Worm (Caenorhabditis elegans) whole organism, L3 larva: ENCODE measurements around the gene C16A11.5.

Source experiments
- R02D3.7 ChIP-seq: fragments of 150-350 bp; optimal IDR thresholded peaks from 2 replicates; lab custom pipeline; 2014; ENCODE audit warnings: missing biosample characterization, missing genetic modification characterization
- ZK546.5 ChIP-seq: sonication (generic microtip); optimal IDR thresholded peaks from 2 replicates; lab custom pipeline; 2017; ENCODE audit warnings: missing biosample characterization, missing genetic modification characterization
- ceh-16 ChIP-seq: sonication (generic microtip); optimal IDR thresholded peaks from 2 replicates; lab custom pipeline; 2017; ENCODE audit warnings: missing biosample characterization, missing genetic modification characterization
- ceh-82 ChIP-seq: fragments of 150-350 bp; optimal IDR thresholded peaks from 2 replicates; lab custom pipeline; 2014; ENCODE audit warnings: missing biosample characterization, missing genetic modification characterization
- ceh-9 ChIP-seq: sonication (generic microtip); optimal IDR thresholded peaks from 2 replicates; lab custom pipeline; 2018; ENCODE audit warnings: missing biosample characterization, missing genetic modification characterization
- daf-12 ChIP-seq: fragments of 150-350 bp; optimal IDR thresholded peaks from 2 replicates; lab custom pipeline; 2014; ENCODE audit warnings: missing biosample characterization, missing genetic modification reagents, missing genetic modification characterization
- egl-5 ChIP-seq: fragments of 150-350 bp; optimal IDR thresholded peaks from 2 replicates; lab custom pipeline; 2017; ENCODE audit warnings: missing biosample characterization, missing genetic modification reagents, missing genetic modification characterization, inconsistent platforms
- elt-1 ChIP-seq: fragments of 150-350 bp; optimal IDR thresholded peaks from 2 replicates; lab custom pipeline; 2014; ENCODE audit warnings: missing biosample characterization, missing genetic modification characterization
- elt-2 ChIP-seq: sonication (generic microtip); optimal IDR thresholded peaks from 2 replicates; lab custom pipeline; 2016; ENCODE audit warnings: missing genetic modification reagents, mild to moderate bottlenecking, missing genetic modification characterization, missing compliant biosample characterization
- elt-3 ChIP-seq, 3 experiments: fragments of 150-350 bp in 1 of 3; sonication (generic microtip) in 2 of 3; optimal IDR thresholded peaks; 2 replicates in 2 of 3; 4 replicates in 1 of 3; lab custom pipeline; 2014 to 2017; ENCODE audit warnings: missing biosample characterization in 3 of 3, missing genetic modification characterization in 3 of 3
- eor-1 ChIP-seq, 2 experiments: fragments of 150-350 bp; optimal IDR thresholded peaks; 2 replicates each; lab custom pipeline; 2014 to 2018; ENCODE audit warnings: missing biosample characterization in 2 of 2, missing genetic modification characterization in 2 of 2
- fkh-10 ChIP-seq: sonication (generic microtip); optimal IDR thresholded peaks from 2 replicates; lab custom pipeline; 2017; ENCODE audit warnings: missing biosample characterization, missing genetic modification reagents, missing genetic modification characterization
- fos-1 ChIP-seq: fragments of 150-350 bp; optimal IDR thresholded peaks from 2 replicates; lab custom pipeline; 2014; ENCODE audit warnings: missing biosample characterization, missing genetic modification characterization
- hmg-11 ChIP-seq: sonication (generic microtip); optimal IDR thresholded peaks from 2 replicates; lab custom pipeline; 2016; ENCODE audit warnings: missing genetic modification characterization, missing compliant biosample characterization
- jun-1 ChIP-seq: fragments of 150-350 bp; optimal IDR thresholded peaks from 2 replicates; lab custom pipeline; 2014; ENCODE audit warnings: missing biosample characterization, missing genetic modification reagents, missing genetic modification characterization
- lin-15B ChIP-seq: fragments of 150-350 bp; optimal IDR thresholded peaks from 2 replicates; lab custom pipeline; 2014; ENCODE audit warnings: missing biosample characterization, missing genetic modification characterization
- mdl-1 ChIP-seq: fragments of 150-350 bp; optimal IDR thresholded peaks from 2 replicates; lab custom pipeline; 2014; ENCODE audit warnings: missing biosample characterization, missing genetic modification characterization
- mml-1 ChIP-seq: fragments of 150-350 bp; sonication (generic microtip); optimal IDR thresholded peaks from 3 replicates; lab custom pipeline; 2014; ENCODE audit warnings: missing biosample characterization, missing genetic modification characterization
- nfya-1 ChIP-seq: sonication (generic microtip); optimal IDR thresholded peaks from 2 replicates; lab custom pipeline; 2017; ENCODE audit warnings: missing genetic modification characterization, mild to moderate bottlenecking, missing compliant biosample characterization, antibody characterized with exemption, moderate library complexity; ENCODE audit not compliant: insufficient read depth
- nhr-11 ChIP-seq: fragments of 150-350 bp; optimal IDR thresholded peaks from 2 replicates; lab custom pipeline; 2014; ENCODE audit warnings: missing biosample characterization, missing genetic modification characterization
- nhr-237 ChIP-seq: fragments of 150-350 bp; optimal IDR thresholded peaks from 2 replicates; lab custom pipeline; 2014; ENCODE audit warnings: missing biosample characterization, missing genetic modification characterization
- nhr-25 ChIP-seq: sonication (generic microtip); optimal IDR thresholded peaks from 2 replicates; lab custom pipeline; 2017; ENCODE audit warnings: missing biosample characterization, missing genetic modification characterization
- nhr-28 ChIP-seq: fragments of 150-350 bp; optimal IDR thresholded peaks from 2 replicates; lab custom pipeline; 2014; ENCODE audit warnings: missing biosample characterization, missing genetic modification characterization
- nhr-43 ChIP-seq: sonication (generic microtip); optimal IDR thresholded peaks from 2 replicates; lab custom pipeline; 2016; ENCODE audit warnings: mild to moderate bottlenecking, missing genetic modification characterization, missing compliant biosample characterization; ENCODE audit not compliant: poor library complexity, severe bottlenecking
- pha-4 ChIP-seq: fragments of 150-350 bp; optimal IDR thresholded peaks from 2 replicates; lab custom pipeline; 2014; ENCODE audit warnings: missing biosample characterization, missing genetic modification reagents, missing genetic modification characterization
- sea-2 ChIP-seq: fragments of 150-350 bp; sonication (generic microtip); optimal IDR thresholded peaks from 4 replicates; lab custom pipeline; 2014; ENCODE audit warnings: missing biosample characterization, missing genetic modification reagents, missing genetic modification characterization
- snpc-4 ChIP-seq: fragments of 150-350 bp; optimal IDR thresholded peaks from 2 replicates; lab custom pipeline; 2014; ENCODE audit warnings: missing biosample characterization, missing genetic modification characterization
- unc-62 ChIP-seq: fragments of 150-350 bp; sonication (generic microtip); optimal IDR thresholded peaks from 4 replicates; lab custom pipeline; 2014; ENCODE audit warnings: missing biosample characterization, missing genetic modification reagents, missing genetic modification characterization
- zag-1 ChIP-seq: fragments of 150-350 bp; optimal IDR thresholded peaks from 2 replicates; lab custom pipeline; 2014; ENCODE audit warnings: missing biosample characterization, missing genetic modification characterization
- ztf-11 ChIP-seq: fragments of 150-350 bp; optimal IDR thresholded peaks from 2 replicates; lab custom pipeline; 2014; ENCODE audit warnings: missing biosample characterization, missing genetic modification characterization
- ztf-4 ChIP-seq: fragments of 150-350 bp; optimal IDR thresholded peaks from 2 replicates; lab custom pipeline; 2014; ENCODE audit warnings: missing biosample characterization, missing genetic modification characterization

The C16A11.5 gene

ce11 chrII:4211113-4211512 lies 12.0 kb upstream of the C16A11.5 start, which contains the start of gene F31D5.7:
Gene F31D5.7, plus strand, starts transcription at chrII:4211413.
- TF ChIP-seq ZK546.5 (tag; lab: Kevin White, UChicago) (no peak), sea-2 (GFP tag; lab: Kevin White, UChicago) (no peak), jun-1 (no peak), nhr-11 (tag; lab: Kevin White, UChicago) (no peak), daf-12 (no peak), mml-1 (tag; lab: Kevin White, UChicago) (no peak), elt-1 (tag; lab: Kevin White, UChicago) (no peak), unc-62 (GFP tag; lab: Kevin White, UChicago) (no peak), elt-2 (tag; lab: Kevin White, UChicago) (no peak), ceh-9 (tag; lab: Kevin White, UChicago) (no peak)

ce11 chrII:4215318-4215717 lies 7.8 kb upstream of the C16A11.5 start, which contains the start of gene F31D5.2:
Gene F31D5.2, plus strand, starts transcription at chrII:4215618.
- no peak for TF ChIP-seq sea-2 (GFP tag; lab: Kevin White, UChicago)
- no peak for TF ChIP-seq R02D3.7 (tag; lab: Kevin White, UChicago)
- no peak for TF ChIP-seq ceh-16 (tag; lab: Kevin White, UChicago)
- no peak for TF ChIP-seq lin-15B (tag; lab: Kevin White, UChicago)
- TF ChIP-seq egl-5 (tag; lab: Kevin White, UChicago): no peak
- no peak for TF ChIP-seq fos-1 (tag; lab: Kevin White, UChicago)
- TF ChIP-seq nhr-28: no peak
- no peak for TF ChIP-seq nhr-11 (tag; lab: Kevin White, UChicago)
- TF ChIP-seq ztf-4: no peak
- no peak for TF ChIP-seq snpc-4 (tag; lab: Kevin White, UChicago)
- no peak for TF ChIP-seq daf-12
- no peak for TF ChIP-seq ztf-11 (tag; lab: Kevin White, UChicago)
- no peak for TF ChIP-seq nhr-43 (tag; lab: Kevin White, UChicago)
- TF ChIP-seq ceh-9 (tag; lab: Kevin White, UChicago): no peak
- no peak for TF ChIP-seq zag-1 (tag; lab: Kevin White, UChicago)
- TF ChIP-seq nhr-25 (tag; lab: Kevin White, UChicago): no peak
- no peak for TF ChIP-seq nfya-1 (tag; lab: Kevin White, UChicago)
- TF ChIP-seq pha-4 (tag; lab: Kevin White, UChicago): no peak

ce11 chrII:4219062-4219461 lies 4.0 kb upstream of the C16A11.5 start, which contains the start of gene F31D5.1:
Gene F31D5.1, plus strand, starts transcription at chrII:4219362.
- TF ChIP-seq R02D3.7 (tag; lab: Kevin White, UChicago) (no peak), elt-3 (tag; optimal IDR thresholded peaks at IDR 0.05; lab: Kevin White, UChicago) (no peak)
- TF ChIP-seq, all 47 proteins: peak for 0

ce11 chrII:4222469-4222868 lies 636 bp upstream of the C16A11.5 start:
- TF ChIP-seq R02D3.7 (tag; lab: Kevin White, UChicago) (no peak), elt-3 (tag; optimal IDR thresholded peaks at IDR 0.05; lab: Kevin White, UChicago) (no peak), eor-1 (tag; optimal IDR thresholded peaks at IDR 0.05; lab: Kevin White, UChicago) (no peak), hmg-11 (tag; lab: Kevin White, UChicago) (no peak), fkh-10 (no peak)

ce11 chrII:4226598-4227096 lies 3.5 kb downstream of the C16A11.5 start, which contains the start of gene C16A11.4:
Gene C16A11.4, plus strand, starts transcription at chrII:4227046.
- TF ChIP-seq ztf-4 (no peak), nhr-11 (tag; lab: Kevin White, UChicago) (no peak), ceh-9 (tag; lab: Kevin White, UChicago) (no peak), fos-1 (tag; lab: Kevin White, UChicago) (no peak), R02D3.7 (tag; lab: Kevin White, UChicago) (no peak), nhr-28 (no peak), pha-4 (tag; lab: Kevin White, UChicago) (no peak), nhr-237 (tag; lab: Kevin White, UChicago) (no peak), ZK546.5 (tag; lab: Kevin White, UChicago) (no peak), mdl-1 (tag; lab: Kevin White, UChicago) (no peak), nfya-1 (tag; lab: Kevin White, UChicago) (no peak), ceh-82 (no peak), elt-2 (tag; lab: Kevin White, UChicago) (no peak), jun-1 (no peak)
